Fruit fly (Drosophila melanogaster) whole organism, embryonic: ENCODE measurements around the gene CG5290.

Source experiments
- Asciz ChIP-seq: fragments of 200-800 bp; sonication (Bioruptor generic); optimal IDR thresholded peaks from 2 replicates; lab custom pipeline; 2017; ENCODE audit warnings: missing biosample characterization, mild to moderate bottlenecking, missing genetic modification characterization, missing genetic modification reagents
- Blimp-1 ChIP-seq: fragments of 200-800 bp; sonication (Bioruptor generic); optimal IDR thresholded peaks from 3 replicates; lab custom pipeline; 2018; ENCODE audit warnings: missing biosample characterization, missing genetic modification characterization, mild to moderate bottlenecking, moderate library complexity, missing genetic modification reagents
- CG10979 ChIP-seq: fragments of 200-800 bp; sonication (Bioruptor generic); optimal IDR thresholded peaks from 2 replicates; lab custom pipeline; 2018; ENCODE audit warnings: missing biosample characterization, mild to moderate bottlenecking, missing genetic modification characterization, moderate library complexity
- CG11696 ChIP-seq: fragments of 200-800 bp; sonication (Bioruptor generic); IDR thresholded peaks from 2 replicates; pipeline ENCODE4 v1.3.6; 2022; ENCODE audit warnings: missing biosample characterization, missing genetic modification characterization
- CG12769 ChIP-seq: fragments of 200-800 bp; sonication (Bioruptor generic); optimal IDR thresholded peaks from 2 replicates; lab custom pipeline; 2019; ENCODE audit warnings: missing biosample characterization, mild to moderate bottlenecking, missing genetic modification characterization, moderate library complexity
- CG14667 ChIP-seq: fragments of 200-800 bp; sonication (Bioruptor generic); IDR thresholded peaks from 2 replicates; pipeline ENCODE4 v1.3.6; 2022; ENCODE audit warnings: missing biosample characterization, missing genetic modification characterization
- CG14710 ChIP-seq: fragments of 200-800 bp; sonication (Bioruptor generic); optimal IDR thresholded peaks from 3 replicates; lab custom pipeline; 2019; ENCODE audit warnings: missing biosample characterization, mild to moderate bottlenecking, missing genetic modification characterization, moderate library complexity
- CG15073 ChIP-seq: fragments of 200-800 bp; sonication (Bioruptor generic); optimal IDR thresholded peaks from 2 replicates; lab custom pipeline; 2016; ENCODE audit warnings: missing biosample characterization, missing genetic modification characterization
- CG2202 ChIP-seq: fragments of 200-800 bp; sonication (Bioruptor generic); optimal IDR thresholded peaks from 2 replicates; lab custom pipeline; 2018; ENCODE audit warnings: missing biosample characterization, mild to moderate bottlenecking, missing genetic modification characterization
- CG3163 ChIP-seq: fragments of 200-800 bp; sonication (Bioruptor generic); optimal IDR thresholded peaks from 3 replicates; lab custom pipeline; 2016; ENCODE audit warnings: missing biosample characterization, missing genetic modification characterization
- CG4360 ChIP-seq: fragments of 200-800 bp; sonication (Bioruptor generic); IDR thresholded peaks from 2 replicates; pipeline ENCODE4 v1.3.6; 2022; ENCODE audit warnings: missing biosample characterization, missing genetic modification characterization
- CG4424 ChIP-seq: fragments of 200-800 bp; sonication (Bioruptor generic); optimal IDR thresholded peaks from 3 replicates; lab custom pipeline; 2016; ENCODE audit warnings: missing biosample characterization, missing genetic modification characterization
- CG4854 ChIP-seq: fragments of 200-800 bp; sonication (Bioruptor generic); optimal IDR thresholded peaks from 2 replicates; lab custom pipeline; 2016; ENCODE audit warnings: missing biosample characterization, missing genetic modification characterization, inconsistent platforms
- CG6175 ChIP-seq: fragments of 200-800 bp; sonication (Bioruptor generic); IDR thresholded peaks from 3 replicates; pipeline ENCODE4 v1.3.6; 2022; ENCODE audit warnings: missing biosample characterization, missing genetic modification characterization
- CG6854 ChIP-seq: fragments of 200-800 bp; sonication (Bioruptor generic); optimal IDR thresholded peaks from 3 replicates; lab custom pipeline; 2017; ENCODE audit warnings: missing biosample characterization, mild to moderate bottlenecking, missing genetic modification characterization
- CG7745 ChIP-seq: fragments of 200-800 bp; sonication (Bioruptor generic); optimal IDR thresholded peaks from 2 replicates; lab custom pipeline; 2018; ENCODE audit warnings: missing biosample characterization, mild to moderate bottlenecking, missing genetic modification characterization, moderate library complexity
- CG7839 ChIP-seq: fragments of 200-800 bp; sonication (Bioruptor generic); optimal IDR thresholded peaks from 3 replicates; lab custom pipeline; 2018; ENCODE audit warnings: missing biosample characterization, mild to moderate bottlenecking, missing genetic modification characterization, moderate library complexity
- CG8281 ChIP-seq: fragments of 200-800 bp; sonication (Bioruptor generic); optimal IDR thresholded peaks from 2 replicates; lab custom pipeline; 2018; ENCODE audit warnings: missing biosample characterization, mild to moderate bottlenecking, missing genetic modification characterization, moderate library complexity
- CG9727 ChIP-seq: fragments of 200-800 bp; sonication (Bioruptor generic); optimal IDR thresholded peaks from 3 replicates; lab custom pipeline; 2017; ENCODE audit warnings: missing biosample characterization, mild to moderate bottlenecking, missing genetic modification characterization
- CoRest ChIP-seq: fragments of 200-800 bp; sonication (Bioruptor generic); optimal IDR thresholded peaks from 3 replicates; lab custom pipeline; 2018; ENCODE audit warnings: missing biosample characterization, mild to moderate bottlenecking, missing genetic modification characterization, moderate library complexity
- D19A ChIP-seq: fragments of 200-800 bp; optimal IDR thresholded peaks from 3 replicates; lab custom pipeline; 2019; ENCODE audit warnings: missing biosample characterization, mild to moderate bottlenecking, missing genetic modification characterization, moderate library complexity
- Dek ChIP-seq: fragments of 200-800 bp; sonication (Bioruptor generic); optimal IDR thresholded peaks from 3 replicates; lab custom pipeline; 2019; ENCODE audit warnings: missing biosample characterization, mild to moderate bottlenecking, missing genetic modification characterization, moderate library complexity
- Drgx ChIP-seq: fragments of 200-800 bp; sonication (Bioruptor generic); IDR thresholded peaks from 2 replicates; pipeline ENCODE4 v1.3.6; 2022; ENCODE audit warnings: missing biosample characterization, missing genetic modification characterization
- Ets97D ChIP-seq: fragments of 200-800 bp; sonication (Bioruptor generic); optimal IDR thresholded peaks from 3 replicates; lab custom pipeline; 2016; ENCODE audit warnings: missing biosample characterization, missing genetic modification characterization
- Kr ChIP-seq: fragments of 200-800 bp; sonication (Bioruptor generic); optimal IDR thresholded peaks from 2 replicates; lab custom pipeline; 2017; ENCODE audit warnings: missing biosample characterization, mild to moderate bottlenecking, missing genetic modification characterization
- Lhr ChIP-seq: fragments of 200-800 bp; sonication (Bioruptor generic); optimal IDR thresholded peaks from 3 replicates; lab custom pipeline; 2017; ENCODE audit warnings: mild to moderate bottlenecking, missing biosample characterization, missing genetic modification reagents, missing genetic modification characterization
- Lpt ChIP-seq: fragments of >200 bp; optimal IDR thresholded peaks from 2 replicates; lab custom pipeline; 2018; ENCODE audit warnings: missing biosample characterization, missing genetic modification characterization
- MBD-R2 ChIP-seq: fragments of 200-800 bp; sonication (Bioruptor generic); IDR thresholded peaks from 2 replicates; pipeline ENCODE4 v1.3.6; 2022; ENCODE audit warnings: missing biosample characterization, missing genetic modification characterization
- NC2α ChIP-seq: fragments of 200-800 bp; sonication (Bioruptor generic); optimal IDR thresholded peaks from 2 replicates; lab custom pipeline; 2016; ENCODE audit warnings: missing biosample characterization, missing genetic modification characterization
- Oli ChIP-seq: fragments of 200-800 bp; sonication (Bioruptor generic); optimal IDR thresholded peaks from 2 replicates; lab custom pipeline; 2018; ENCODE audit warnings: missing biosample characterization, mild to moderate bottlenecking, missing genetic modification characterization, moderate library complexity
- Stat92E ChIP-seq, 3 experiments: fragments of >200 bp in 2 of 3; fragments of 200-800 bp in 1 of 3; sonication (Bioruptor generic) in 1 of 3; optimal IDR thresholded peaks; 2 replicates each; lab custom pipeline; 2017 to 2019; ENCODE audit warnings: missing biosample characterization in 3 of 3, missing genetic modification characterization in 3 of 3, mild to moderate bottlenecking in 1 of 3, moderate library complexity in 1 of 3
- Trl ChIP-seq, 3 experiments: fragments of >200 bp in 2 of 3; fragments of 200-800 bp in 1 of 3; sonication (Bioruptor generic) in 1 of 3; optimal IDR thresholded peaks; 2 replicates in 1 of 3; 3 replicates in 2 of 3; lab custom pipeline; 2016 to 2017; ENCODE audit warnings: missing biosample characterization in 1 of 3, missing genetic modification characterization in 1 of 3
- aop ChIP-seq: fragments of 200-800 bp; sonication (Bioruptor generic); IDR thresholded peaks from 2 replicates; pipeline ENCODE4 v1.3.6; 2022; ENCODE audit warnings: missing biosample characterization, missing genetic modification characterization
- bsh ChIP-seq, 2 experiments: fragments of 200-800 bp; sonication (Bioruptor generic); optimal IDR thresholded peaks; 2 replicates each; lab custom pipeline; 2017 to 2018; ENCODE audit warnings: mild to moderate bottlenecking in 2 of 2, missing biosample characterization in 2 of 2, missing genetic modification characterization in 2 of 2, moderate library complexity in 1 of 2
- chinmo ChIP-seq: fragments of 200-800 bp; sonication (Bioruptor generic); IDR thresholded peaks from 4 replicates; pipeline ENCODE4 v1.3.6; 2022; ENCODE audit warnings: missing biosample characterization, missing genetic modification characterization; ENCODE audit not compliant: partially characterized antibody
- dysf ChIP-seq: fragments of 200-800 bp; sonication (Bioruptor generic); IDR thresholded peaks from 3 replicates; pipeline ENCODE4 v1.3.6; 2022; ENCODE audit warnings: missing biosample characterization, missing genetic modification characterization
- gt ChIP-seq: fragments of 200-800 bp; sonication (Bioruptor generic); IDR thresholded peaks from 2 replicates; pipeline ENCODE4 v1.3.6; 2022; ENCODE audit warnings: missing biosample characterization, missing genetic modification characterization
- lbe ChIP-seq: fragments of 200-800 bp; sonication (Bioruptor generic); optimal IDR thresholded peaks from 2 replicates; lab custom pipeline; 2016; ENCODE audit warnings: missing biosample characterization, mild to moderate bottlenecking, missing genetic modification characterization
- maf-S ChIP-seq: fragments of 200-800 bp; sonication (Bioruptor generic); optimal IDR thresholded peaks from 2 replicates; lab custom pipeline; 2016; ENCODE audit warnings: missing biosample characterization, missing genetic modification characterization
- nom ChIP-seq: fragments of 200-800 bp; sonication (Bioruptor generic); optimal IDR thresholded peaks from 2 replicates; lab custom pipeline; 2017; ENCODE audit warnings: missing biosample characterization, missing genetic modification characterization, mild to moderate bottlenecking, moderate library complexity, missing genetic modification reagents
- odd ChIP-seq: fragments of 200-800 bp; sonication (Bioruptor generic); optimal IDR thresholded peaks from 2 replicates; lab custom pipeline; 2017; ENCODE audit warnings: missing biosample characterization, mild to moderate bottlenecking, missing genetic modification characterization
- run ChIP-seq: fragments of 200-800 bp; sonication (Bioruptor generic); optimal IDR thresholded peaks from 3 replicates; lab custom pipeline; 2018; ENCODE audit warnings: missing biosample characterization, mild to moderate bottlenecking, missing genetic modification characterization
- sisA ChIP-seq: fragments of 200-800 bp; sonication (Bioruptor generic); IDR thresholded peaks from 2 replicates; pipeline ENCODE4 v1.3.6; 2022; ENCODE audit warnings: missing biosample characterization, missing genetic modification characterization
- so ChIP-seq: fragments of 200-800 bp; sonication (Bioruptor generic); IDR thresholded peaks from 3 replicates; pipeline ENCODE4 v1.3.6; 2022; ENCODE audit warnings: missing biosample characterization, missing genetic modification characterization
- sob ChIP-seq: fragments of 200-800 bp; sonication (Bioruptor generic); IDR thresholded peaks from 2 replicates; pipeline ENCODE4 v1.3.6; 2022; ENCODE audit warnings: missing biosample characterization, missing genetic modification characterization
- stc ChIP-seq: fragments of 200-800 bp; sonication (Bioruptor generic); IDR thresholded peaks from 2 replicates; pipeline ENCODE4 v1.3.6; 2022; ENCODE audit warnings: missing biosample characterization, missing genetic modification characterization
- vvl ChIP-seq: fragments of 200-800 bp; sonication (Bioruptor generic); IDR thresholded peaks from 2 replicates; pipeline ENCODE4 v1.3.6; 2022; ENCODE audit warnings: missing biosample characterization, missing genetic modification characterization
- zen2 ChIP-seq: fragments of 200-800 bp; sonication (Bioruptor generic); IDR thresholded peaks from 3 replicates; pipeline ENCODE4 v1.3.6; 2022; ENCODE audit warnings: missing biosample characterization, missing genetic modification characterization; ENCODE audit not compliant: partially characterized antibody

The CG5290 gene

dm6 chr3L:17913966-17914540, 1.7 kb upstream of the CG5290 start:
- no peak for TF ChIP-seq CG4424 (GFP tag; lab: Kevin White, UChicago)
- TF ChIP-seq CG9727 = no peak
- no peak for TF ChIP-seq CG8281 (tag; lab: Kevin White, UChicago)
- TF ChIP-seq Stat92E (GFP tag; optimal IDR thresholded peaks at IDR 0.05; lab: Kevin White, UChicago) = no peak
- no peak for TF ChIP-seq CG11696 (GFP tag; lab: Robert Waterston, UW)
- peak; percentile 33; the same call in 1 of the 2 replicates for TF ChIP-seq vvl
- no peak for TF ChIP-seq CG7745
- TF ChIP-seq Dek (tag; lab: Kevin White, UChicago) = no peak
- no peak for TF ChIP-seq Asciz
- TF ChIP-seq zen2 (GFP tag; lab: Robert Waterston, UW) = no peak
- no peak for TF ChIP-seq CG10979 (tag; lab: Kevin White, UChicago)
- no peak for TF ChIP-seq Ets97D (GFP tag; lab: Kevin White, UChicago)
- no peak for TF ChIP-seq CG6854 (GFP tag; lab: Kevin White, UChicago)
- TF ChIP-seq NC2α (GFP tag; lab: Kevin White, UChicago) = no peak
- TF ChIP-seq CG6175 (GFP tag; lab: Robert Waterston, UW) = no peak
- TF ChIP-seq Drgx = no peak
- TF ChIP-seq dysf (GFP tag; lab: Robert Waterston, UW) = no peak
- TF ChIP-seq maf-S (GFP tag; lab: Kevin White, UChicago) = no peak
- peak; percentile 21 for TF ChIP-seq Blimp-1 (GFP tag; lab: Kevin White, UChicago)
- TF ChIP-seq MBD-R2 (GFP tag; lab: Robert Waterston, UW) = no peak
- no peak for TF ChIP-seq CG14667 (GFP tag; lab: Robert Waterston, UW)
- TF ChIP-seq Trl (optimal IDR thresholded peaks at IDR 0.05; lab: Kevin White, UChicago) = peak; percentile 57 to 84
- TF ChIP-seq Trl (GFP tag; optimal IDR thresholded peaks at IDR 0.05; lab: Kevin White, UChicago) = no peak
- TF ChIP-seq sisA (GFP tag; lab: Robert Waterston, UW) = no peak
- no peak for TF ChIP-seq aop (GFP tag; lab: Robert Waterston, UW)
- no peak for TF ChIP-seq run
- peak; percentile 24 for TF ChIP-seq nom (GFP tag; lab: Kevin White, UChicago)
- TF ChIP-seq CG14710 (tag; lab: Kevin White, UChicago) = no peak
- TF ChIP-seq gt (GFP tag; lab: Robert Waterston, UW) = no peak
- TF ChIP-seq stc (GFP tag; lab: Robert Waterston, UW) = no peak
- no peak for TF ChIP-seq CG15073 (GFP tag; lab: Kevin White, UChicago)
- peak; percentile 16 for TF ChIP-seq lbe (GFP tag; lab: Kevin White, UChicago)
- TF ChIP-seq Lpt (GFP tag; lab: Kevin White, UChicago) = no peak
- TF ChIP-seq D19A (tag; lab: Kevin White, UChicago) = no peak
- TF ChIP-seq odd = no peak
- no peak for TF ChIP-seq so (GFP tag; lab: Robert Waterston, UW)
- no peak for TF ChIP-seq CG7839
- TF ChIP-seq Kr (GFP tag; lab: Kevin White, UChicago) = no peak
- TF ChIP-seq Lhr (GFP tag; lab: Kevin White, UChicago) = no peak
- no peak for TF ChIP-seq CG4360 (GFP tag; lab: Robert Waterston, UW)
- TF ChIP-seq bsh (GFP tag; optimal IDR thresholded peaks at IDR 0.05; lab: Kevin White, UChicago) = peak in 1 of 2 experiments; percentile 44
- TF ChIP-seq CG12769 = no peak
- TF ChIP-seq CG4854 (GFP tag; lab: Kevin White, UChicago) = no peak
- TF ChIP-seq sob (GFP tag; lab: Robert Waterston, UW) = no peak
- TF ChIP-seq chinmo (GFP tag; lab: Robert Waterston, UW) = peak; percentile 40; the same call in 1 of the 4 replicates
- no peak for TF ChIP-seq CoRest (tag; lab: Kevin White, UChicago)
- TF ChIP-seq CG2202 (tag; lab: Kevin White, UChicago) = no peak
- no peak for TF ChIP-seq Oli
- TF ChIP-seq CG3163 (GFP tag; lab: Kevin White, UChicago) = peak; percentile 93
